Worm (Caenorhabditis elegans) whole organism, mixed stage, embryonic: ENCODE data around the gene C50H2.4.

Experiments
- M03D4.4 ChIP-seq: sonication (generic microtip); optimal IDR thresholded peaks from 2 replicates; lab custom pipeline; 2017; ENCODE audit warnings: mild to moderate bottlenecking, missing genetic modification characterization, missing compliant biosample characterization
- bed-3 ChIP-seq: fragments of 200-800 bp; sonication (Bioruptor generic); optimal IDR thresholded peaks from 3 replicates; lab custom pipeline; 2018; ENCODE audit warnings: mild to moderate bottlenecking, missing genetic modification characterization, moderate library complexity, missing compliant biosample characterization
- blmp-1 ChIP-seq: fragments of 150-350 bp; optimal IDR thresholded peaks from 2 replicates; lab custom pipeline; 2014; ENCODE audit warnings: missing biosample characterization, missing genetic modification characterization
- ceh-39 ChIP-seq: fragments of 150-350 bp; optimal IDR thresholded peaks from 2 replicates; lab custom pipeline; 2014; ENCODE audit warnings: missing biosample characterization, missing genetic modification characterization
- ceh-43 ChIP-seq: fragments of 200-800 bp; sonication (Bioruptor generic); optimal IDR thresholded peaks from 2 replicates; lab custom pipeline; 2018; ENCODE audit warnings: mild to moderate bottlenecking, missing genetic modification characterization, moderate library complexity, missing compliant biosample characterization
- ceh-83 ChIP-seq: fragments of 200-800 bp; sonication (Bioruptor generic); optimal IDR thresholded peaks from 2 replicates; lab custom pipeline; 2018; ENCODE audit warnings: mild to moderate bottlenecking, missing genetic modification characterization, missing compliant biosample characterization
- ces-1 ChIP-seq: fragments of 150-350 bp; optimal IDR thresholded peaks from 2 replicates; lab custom pipeline; 2014; ENCODE audit warnings: missing biosample characterization, missing genetic modification reagents, missing genetic modification characterization
- cnd-1 ChIP-seq: fragments of 200-800 bp; sonication (Bioruptor generic); optimal IDR thresholded peaks from 2 replicates; lab custom pipeline; 2018; ENCODE audit warnings: mild to moderate bottlenecking, missing genetic modification characterization, missing compliant biosample characterization
- drap-1 ChIP-seq: fragments of 200-800 bp; sonication (Bioruptor generic); optimal IDR thresholded peaks from 3 replicates; lab custom pipeline; 2018; ENCODE audit warnings: mild to moderate bottlenecking, missing genetic modification characterization, missing compliant biosample characterization
- elt-3 ChIP-seq: fragments of 150-350 bp; optimal IDR thresholded peaks from 2 replicates; lab custom pipeline; 2014; ENCODE audit warnings: missing biosample characterization, missing genetic modification characterization
- flh-1 ChIP-seq: fragments of 200-800 bp; sonication (Bioruptor generic); optimal IDR thresholded peaks from 2 replicates; lab custom pipeline; 2018; ENCODE audit warnings: mild to moderate bottlenecking, missing genetic modification characterization, moderate library complexity, missing compliant biosample characterization
- ham-2 ChIP-seq: fragments of 200-800 bp; sonication (Bioruptor generic); optimal IDR thresholded peaks from 2 replicates; lab custom pipeline; 2018; ENCODE audit warnings: mild to moderate bottlenecking, missing genetic modification characterization, missing compliant biosample characterization
- hlh-1 ChIP-seq: fragments of 150-350 bp; optimal IDR thresholded peaks from 2 replicates; lab custom pipeline; 2014; ENCODE audit warnings: missing biosample characterization, missing genetic modification reagents, missing genetic modification characterization
- lin-32 ChIP-seq: fragments of 200-800 bp; sonication (Bioruptor generic); optimal IDR thresholded peaks from 2 replicates; lab custom pipeline; 2018; ENCODE audit warnings: mild to moderate bottlenecking, missing genetic modification characterization, missing compliant biosample characterization
- lsy-2 ChIP-seq: fragments of 150-350 bp; optimal IDR thresholded peaks from 2 replicates; lab custom pipeline; 2014; ENCODE audit warnings: missing biosample characterization, missing genetic modification characterization
- mab-5 ChIP-seq: fragments of 150-350 bp; optimal IDR thresholded peaks from 2 replicates; lab custom pipeline; 2014; ENCODE audit warnings: missing biosample characterization, missing genetic modification characterization
- mep-1 ChIP-seq: fragments of 150-350 bp; optimal IDR thresholded peaks from 2 replicates; lab custom pipeline; 2017; ENCODE audit warnings: missing biosample characterization, missing genetic modification reagents, missing genetic modification characterization, inconsistent platforms
- mls-2 ChIP-seq: sonication (generic microtip); optimal IDR thresholded peaks from 2 replicates; lab custom pipeline; 2016; ENCODE audit warnings: mild to moderate bottlenecking, missing genetic modification characterization, moderate library complexity, missing compliant biosample characterization
- nhr-12 ChIP-seq: fragments of 150-350 bp; optimal IDR thresholded peaks from 2 replicates; lab custom pipeline; 2014; ENCODE audit warnings: missing biosample characterization, missing genetic modification characterization
- nhr-2 ChIP-seq: fragments of 150-350 bp; optimal IDR thresholded peaks from 2 replicates; lab custom pipeline; 2014; ENCODE audit warnings: missing biosample characterization, missing genetic modification characterization
- nhr-237 ChIP-seq: fragments of 150-350 bp; optimal IDR thresholded peaks from 2 replicates; lab custom pipeline; 2014; ENCODE audit warnings: missing biosample characterization, missing genetic modification characterization
- nhr-28 ChIP-seq: fragments of 150-350 bp; optimal IDR thresholded peaks from 2 replicates; lab custom pipeline; 2014; ENCODE audit warnings: missing biosample characterization, missing genetic modification characterization
- nhr-76 ChIP-seq: sonication (generic microtip); optimal IDR thresholded peaks from 2 replicates; lab custom pipeline; 2017; ENCODE audit warnings: missing biosample characterization, missing genetic modification characterization
- sem-2 ChIP-seq: fragments of 200-800 bp; sonication (Bioruptor generic); optimal IDR thresholded peaks from 2 replicates; lab custom pipeline; 2018; ENCODE audit warnings: mild to moderate bottlenecking, missing genetic modification characterization, missing compliant biosample characterization
- snpc-4 ChIP-seq: fragments of 150-350 bp; optimal IDR thresholded peaks from 2 replicates; lab custom pipeline; 2014; ENCODE audit warnings: missing biosample characterization, missing genetic modification characterization
- sptf-1 ChIP-seq: sonication (generic microtip); optimal IDR thresholded peaks from 2 replicates; lab custom pipeline; 2017; ENCODE audit warnings: mild to moderate bottlenecking, missing genetic modification characterization, moderate library complexity, missing compliant biosample characterization
- tbx-8 ChIP-seq: fragments of 200-800 bp; sonication (Bioruptor generic); optimal IDR thresholded peaks from 2 replicates; lab custom pipeline; 2018; ENCODE audit warnings: mild to moderate bottlenecking, missing genetic modification characterization, moderate library complexity, missing compliant biosample characterization
- unc-120 ChIP-seq: sonication (generic microtip); optimal IDR thresholded peaks from 2 replicates; lab custom pipeline; 2017; ENCODE audit warnings: missing genetic modification characterization, missing compliant biosample characterization; ENCODE audit not compliant: poor library complexity, severe bottlenecking
- unc-62 ChIP-seq: fragments of 150-350 bp; optimal IDR thresholded peaks from 2 replicates; lab custom pipeline; 2014; ENCODE audit warnings: missing biosample characterization, missing genetic modification reagents, missing genetic modification characterization
- zip-8 ChIP-seq: fragments of 150-350 bp; optimal IDR thresholded peaks from 2 replicates; lab custom pipeline; 2014; ENCODE audit warnings: missing biosample characterization, missing genetic modification characterization
- ztf-11 ChIP-seq: fragments of 150-350 bp; optimal IDR thresholded peaks from 2 replicates; lab custom pipeline; 2014; ENCODE audit warnings: missing biosample characterization, missing genetic modification characterization

C50H2.4 gene

ce11 chrV:9943039-9943438 lies 26.3 kb downstream of the C50H2.4 start, which contains the start of gene fipr-12:
Gene fipr-12, plus strand, starts transcription at chrV:9943339.
- TF ChIP-seq nhr-2 (tag; lab: Kevin White, UChicago) (no peak), zip-8 (no peak), elt-3 (no peak), blmp-1 (tag; lab: Kevin White, UChicago) (no peak), sem-2 (no peak), mab-5 (no peak), unc-62 (GFP tag; lab: Kevin White, UChicago) (no peak), ceh-39 (tag; lab: Kevin White, UChicago) (no peak)

- TF ChIP-seq nhr-237 (tag; lab: Kevin White, UChicago) (no peak), ham-2 (no peak), mab-5 (no peak), ces-1 (no peak), lsy-2 (no peak), blmp-1 (tag; lab: Kevin White, UChicago) (no peak), nhr-28 (no peak), unc-120 (no peak), sem-2 (no peak), elt-3 (no peak), hlh-1 (tag; lab: Kevin White, UChicago) (no peak), mep-1 (tag; lab: Kevin White, UChicago) (no peak), unc-62 (GFP tag; lab: Kevin White, UChicago) (no peak), nhr-2 (tag; lab: Kevin White, UChicago) (no peak), nhr-76 (no peak), ceh-43 (GFP tag; lab: Kevin White, UChicago) (no peak), snpc-4 (tag; lab: Kevin White, UChicago) (no peak)
Measured at ce11 chrV:9944093-9944492, 27.3 kb downstream of the C50H2.4 start, which contains the start of gene sre-28. Gene sre-28, plus strand, starts transcription at chrV:9944393.

- TF ChIP-seq lsy-2 (no peak), flh-1 (GFP tag; lab: Kevin White, UChicago) (no peak), cnd-1 (tag; lab: Kevin White, UChicago) (no peak), ceh-83 (GFP tag; lab: Kevin White, UChicago) (no peak), nhr-237 (tag; lab: Kevin White, UChicago) (no peak), drap-1 (GFP tag; lab: Kevin White, UChicago) (no peak), elt-3 (no peak), nhr-12 (tag; lab: Kevin White, UChicago) (no peak), ztf-11 (tag; lab: Kevin White, UChicago) (no peak), hlh-1 (tag; lab: Kevin White, UChicago) (no peak)
Measured at ce11 chrV:9948840-9949239, 32.1 kb downstream of the C50H2.4 start, which contains the start of gene nlp-58. Gene nlp-58, minus strand, starts transcription at chrV:9948940.

DNA sequence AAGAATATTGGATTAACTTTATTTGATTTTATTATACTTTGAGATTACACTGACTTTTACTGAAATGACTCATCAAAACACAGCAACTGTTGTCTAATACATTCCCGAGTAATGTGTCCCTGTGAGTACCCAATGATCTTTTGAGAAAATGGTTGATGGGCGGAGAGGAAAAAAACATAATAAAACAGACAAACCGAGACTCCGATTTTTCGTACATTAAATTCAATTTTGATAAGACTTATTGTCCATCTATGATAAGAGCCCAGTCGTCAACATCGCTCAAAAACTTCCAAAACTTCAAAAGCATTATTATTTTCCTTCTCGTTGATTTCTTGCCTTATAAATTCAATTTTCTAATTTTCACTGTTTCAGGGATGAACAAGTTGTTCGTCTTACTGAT lies 34.1 kb downstream of the C50H2.4 start, which contains the start of gene ttr-46:
Gene ttr-46 (plus strand): TSS at position 373 of the 400 bp plus-strand sequence.
- no peak for TF ChIP-seq drap-1 (GFP tag; lab: Kevin White, UChicago)
- no peak for TF ChIP-seq tbx-8
- no peak for TF ChIP-seq nhr-28
- no peak for TF ChIP-seq mls-2
- no peak for TF ChIP-seq nhr-12 (tag; lab: Kevin White, UChicago)
- no peak for TF ChIP-seq elt-3
- no peak for TF ChIP-seq lin-32 (GFP tag; lab: Kevin White, UChicago)
- TF ChIP-seq ztf-11 (tag; lab: Kevin White, UChicago): no peak
- TF ChIP-seq nhr-2 (tag; lab: Kevin White, UChicago): no peak
- TF ChIP-seq lsy-2: no peak
- no peak for TF ChIP-seq M03D4.4 (tag; lab: Kevin White, UChicago)
- TF ChIP-seq zip-8: no peak
- no peak for TF ChIP-seq sptf-1 (tag; lab: Kevin White, UChicago)
- no peak for TF ChIP-seq bed-3 (GFP tag; lab: Kevin White, UChicago)
- no peak for TF ChIP-seq nhr-76
- no peak for TF ChIP-seq mab-5
- TF ChIP-seq blmp-1 (tag; lab: Kevin White, UChicago): no peak

ce11 chrV:9952396-9952795 lies 35.6 kb downstream of the C50H2.4 start, which contains the start of gene mam-5:
Gene mam-5, plus strand, starts transcription at chrV:9952699.
- no peak for TF ChIP-seq unc-62 (GFP tag; lab: Kevin White, UChicago)
- peak; percentile 56 for TF ChIP-seq blmp-1 (tag; lab: Kevin White, UChicago)
- TF ChIP-seq nhr-237 (tag; lab: Kevin White, UChicago): no peak
